Fruit fly (Drosophila melanogaster): ENCODE data around the gene CG32236.
A peak's percentile ranks its signal among the peaks of the same experiment; 100 is the strongest.

CG32236 gene

DNA sequence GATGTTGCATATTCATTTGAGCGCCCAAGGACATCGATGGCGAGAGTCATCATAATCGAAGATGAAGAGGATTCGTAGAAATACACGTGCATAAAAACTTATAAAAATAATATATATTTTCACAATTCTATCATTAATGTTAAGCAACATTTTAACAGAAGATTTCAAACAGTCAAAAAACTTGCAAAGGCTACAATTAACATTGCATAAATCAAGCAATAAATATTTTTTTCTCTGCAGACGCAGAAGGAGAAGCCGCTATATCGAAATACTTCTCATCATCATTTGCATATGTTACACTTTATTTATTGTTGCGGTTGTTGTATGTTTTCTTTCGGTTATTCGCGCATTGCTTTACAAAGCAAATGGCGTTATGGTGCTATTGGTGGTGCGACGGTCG lies 34.8 kb upstream of the CG32236 start (continued):
- no peak for TF ChIP-seq Gug (GFP tag; IDR thresholded peaks at IDR 0.05)
- no peak for TF ChIP-seq CG11762 (GFP tag; optimal IDR thresholded peaks at IDR 0.05; ENCODE audit: insufficient read depth)
- TF ChIP-seq CG8632 (GFP tag; optimal IDR thresholded peaks at IDR 0.05): no peak
- TF ChIP-seq CG11294 (GFP tag; IDR thresholded peaks at IDR 0.05): no peak
- peak; percentile 17 for TF ChIP-seq CG10669 (GFP tag; optimal IDR thresholded peaks at IDR 0.05)
- TF ChIP-seq CG8119 (GFP tag; IDR thresholded peaks at IDR 0.05): no peak; the same call in 2 of the 3 replicates
- no peak for TF ChIP-seq CG6276 (GFP tag; optimal IDR thresholded peaks at IDR 0.05)
- TF ChIP-seq CG15336 (GFP tag; IDR thresholded peaks at IDR 0.05): no peak
- TF ChIP-seq pdm3 (GFP tag; optimal IDR thresholded peaks at IDR 0.05): peak; percentile 24
- TF ChIP-seq achi (GFP tag; optimal IDR thresholded peaks at IDR 0.05): peak; percentile 26
- TF ChIP-seq topi (GFP tag; optimal IDR thresholded peaks at IDR 0.05): no peak
- TF ChIP-seq CG3919 (GFP tag; optimal IDR thresholded peaks at IDR 0.05): no peak
- no peak for TF ChIP-seq Hr38 (GFP tag; optimal IDR thresholded peaks at IDR 0.05)
- peak; percentile 58; the same call in 2 of the 3 replicates for TF ChIP-seq CG6163 (GFP tag; IDR thresholded peaks at IDR 0.05)
- no peak for TF ChIP-seq CG9139 (GFP tag; optimal IDR thresholded peaks at IDR 0.05)
- TF ChIP-seq spab (GFP tag; optimal IDR thresholded peaks at IDR 0.05): no peak
- peak; percentile 46 for TF ChIP-seq acj6 (GFP tag; optimal IDR thresholded peaks at IDR 0.05)
- TF ChIP-seq Smox (GFP tag; optimal IDR thresholded peaks at IDR 0.05): no peak
- no peak for TF ChIP-seq Sox102F (GFP tag; optimal IDR thresholded peaks at IDR 0.05)
- no peak for TF ChIP-seq CG10631 (GFP tag; optimal IDR thresholded peaks at IDR 0.05)
- peak; percentile 4 for TF ChIP-seq fd59A (GFP tag; optimal IDR thresholded peaks at IDR 0.05)
- no peak for TF ChIP-seq CG11902 (GFP tag; optimal IDR thresholded peaks at IDR 0.05)
- TF ChIP-seq OdsH (GFP tag; optimal IDR thresholded peaks at IDR 0.05): peak; percentile 33
- no peak for TF ChIP-seq CG16779 (tag; optimal IDR thresholded peaks at IDR 0.05)

- TF ChIP-seq Ets21C (GFP tag; optimal IDR thresholded peaks at IDR 0.05): no peak
- no peak for TF ChIP-seq dsx (GFP tag; optimal IDR thresholded peaks at IDR 0.05; ENCODE audit: poor library complexity, severe bottlenecking)
- TF ChIP-seq Met (GFP tag; optimal IDR thresholded peaks at IDR 0.05): no peak
- no peak for TF ChIP-seq CG31627 (GFP tag; optimal IDR thresholded peaks at IDR 0.05)
- no peak for TF ChIP-seq Lpt (GFP tag; optimal IDR thresholded peaks at IDR 0.05)
- TF ChIP-seq acj6 (GFP tag; optimal IDR thresholded peaks at IDR 0.05): no peak
- no peak for TF ChIP-seq Eip75B (GFP tag; optimal IDR thresholded peaks at IDR 0.05)
- TF ChIP-seq Blimp-1 (GFP tag; optimal IDR thresholded peaks at IDR 0.05): no peak
- TF ChIP-seq svp (GFP tag): no peak
- TF ChIP-seq topi (GFP tag; optimal IDR thresholded peaks at IDR 0.05): no peak
- TF ChIP-seq CG4318 (GFP tag; optimal IDR thresholded peaks at IDR 0.05): no peak
- no peak for TF ChIP-seq Ets96B (tag; optimal IDR thresholded peaks at IDR 0.05)
- TF ChIP-seq Hr4 (GFP tag; optimal IDR thresholded peaks at IDR 0.05): peak; percentile 8
- TF ChIP-seq CG9139 (GFP tag; optimal IDR thresholded peaks at IDR 0.05): no peak
- TF ChIP-seq eg (GFP tag; IDR thresholded peaks at IDR 0.05): peak; percentile 82
- TF ChIP-seq CG32006 (GFP tag; optimal IDR thresholded peaks at IDR 0.05): peak; percentile 40
- no peak for TF ChIP-seq CG11902 (GFP tag; optimal IDR thresholded peaks at IDR 0.05)
- no peak for TF ChIP-seq vri (GFP tag; optimal IDR thresholded peaks at IDR 0.05)
- no peak for TF ChIP-seq OdsH (GFP tag; optimal IDR thresholded peaks at IDR 0.05)
- TF ChIP-seq Sox15 (GFP tag; optimal IDR thresholded peaks at IDR 0.05): no peak
- TF ChIP-seq fd59A (GFP tag; optimal IDR thresholded peaks at IDR 0.05): no peak
- peak; percentile 70 for TF ChIP-seq CG8119 (GFP tag; IDR thresholded peaks at IDR 0.05)
- no peak for TF ChIP-seq CG16779 (tag; optimal IDR thresholded peaks at IDR 0.05)
- peak; percentile 51; the same call in 1 of the 2 replicates for TF ChIP-seq Gug (GFP tag; IDR thresholded peaks at IDR 0.05)
- no peak for TF ChIP-seq Hr38 (GFP tag; optimal IDR thresholded peaks at IDR 0.05)
- TF ChIP-seq CG11762 (GFP tag; optimal IDR thresholded peaks at IDR 0.05; ENCODE audit: insufficient read depth): no peak
- no peak for TF ChIP-seq CG3032 (tag; optimal IDR thresholded peaks at IDR 0.05)
- TF ChIP-seq achi (GFP tag; optimal IDR thresholded peaks at IDR 0.05): no peak
- TF ChIP-seq CG7368 (GFP tag; optimal IDR thresholded peaks at IDR 0.05): no peak
- no peak for TF ChIP-seq dac (GFP tag; optimal IDR thresholded peaks at IDR 0.05)
- TF ChIP-seq Sox102F (GFP tag; optimal IDR thresholded peaks at IDR 0.05): no peak
- peak; percentile 47; the same call in 1 of the 3 replicates for TF ChIP-seq CG6163 (GFP tag; IDR thresholded peaks at IDR 0.05)
- no peak for TF ChIP-seq CG10631 (GFP tag; optimal IDR thresholded peaks at IDR 0.05)
- TF ChIP-seq CG3919 (GFP tag; optimal IDR thresholded peaks at IDR 0.05): no peak
- peak; percentile 48 for TF ChIP-seq Eip78C (GFP tag)
- TF ChIP-seq cyc (GFP tag; optimal IDR thresholded peaks at IDR 0.05): no peak
- no peak for TF ChIP-seq Smox (GFP tag; optimal IDR thresholded peaks at IDR 0.05)
- no peak for TF ChIP-seq spab (GFP tag; optimal IDR thresholded peaks at IDR 0.05)
- peak; percentile 76 for TF ChIP-seq CG15336 (GFP tag; IDR thresholded peaks at IDR 0.05)
- no peak for TF ChIP-seq CG6808 (GFP tag; optimal IDR thresholded peaks at IDR 0.05)
- peak; percentile 18 for TF ChIP-seq CG6276 (GFP tag; optimal IDR thresholded peaks at IDR 0.05)
- no peak for TF ChIP-seq CG10669 (GFP tag; optimal IDR thresholded peaks at IDR 0.05)
- peak; percentile 43; the same call in 1 of the 2 replicates for TF ChIP-seq CG11294 (GFP tag; IDR thresholded peaks at IDR 0.05)
- TF ChIP-seq fkh (GFP tag; optimal IDR thresholded peaks at IDR 0.05): no peak
These were observed 32.9 kb upstream of the CG32236 start for dm6 chr3L:4700091-4700490.
